Fruit fly (Drosophila melanogaster): ENCODE measurements around the gene CG42637.

The CG42637 gene

DNA sequence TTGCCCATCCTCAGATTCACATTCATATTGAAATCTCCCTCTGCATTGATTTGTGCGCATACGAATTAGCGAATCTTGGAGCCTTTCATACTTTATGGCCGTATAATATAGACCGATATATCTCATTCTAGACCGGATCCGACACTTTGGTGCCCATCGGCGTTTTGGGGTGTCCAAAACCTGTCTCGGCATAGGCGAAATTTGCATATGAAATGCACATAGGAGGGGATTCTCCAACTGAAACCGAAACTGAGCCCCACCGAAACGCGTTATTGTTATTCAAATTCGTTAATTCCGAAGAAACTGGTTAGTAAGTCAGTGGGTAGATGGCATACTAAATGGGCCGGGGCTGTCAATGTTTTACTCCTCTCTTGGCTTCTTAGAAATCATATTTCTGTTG lies 92.9 kb downstream of the CG42637 start (continued):
- no peak for TF ChIP-seq dysf (GFP tag; IDR thresholded peaks at IDR 0.05)
- no peak for TF ChIP-seq CG14965 (GFP tag; optimal IDR thresholded peaks at IDR 0.05; ENCODE audit: borderline replicate concordance)
- TF ChIP-seq Hmr (GFP tag; optimal IDR thresholded peaks at IDR 0.05): no peak
- no peak for TF ChIP-seq Lhr (GFP tag; optimal IDR thresholded peaks at IDR 0.05)
- peak; percentile 15 for TF ChIP-seq Med (GFP tag)
- no peak for TF ChIP-seq CG14667 (GFP tag; IDR thresholded peaks at IDR 0.05)
- TF ChIP-seq Blimp-1 (GFP tag; optimal IDR thresholded peaks at IDR 0.05): peak; percentile 82
- no peak for TF ChIP-seq Awh (GFP tag; IDR thresholded peaks at IDR 0.05)
- TF ChIP-seq phol (tag; optimal IDR thresholded peaks at IDR 0.05): no peak
- TF ChIP-seq Kr (GFP tag; optimal IDR thresholded peaks at IDR 0.05): no peak
- no peak for TF ChIP-seq CG10366 (GFP tag; IDR thresholded peaks at IDR 0.05)
- TF ChIP-seq CoRest (tag; optimal IDR thresholded peaks at IDR 0.05): no peak
- no peak for TF ChIP-seq chn (GFP tag; optimal IDR thresholded peaks at IDR 0.05)
- TF ChIP-seq nmo (GFP tag; optimal IDR thresholded peaks at IDR 0.05): no peak
- no peak for TF ChIP-seq ranshi (GFP tag; IDR thresholded peaks at IDR 0.05)
- TF ChIP-seq Dek (tag; optimal IDR thresholded peaks at IDR 0.05): no peak
- peak; percentile 3 for TF ChIP-seq kni (GFP tag; optimal IDR thresholded peaks at IDR 0.05)
- no peak for TF ChIP-seq Hand (GFP tag; optimal IDR thresholded peaks at IDR 0.05)
- no peak for TF ChIP-seq CG17612 (GFP tag; IDR thresholded peaks at IDR 0.05)
- TF ChIP-seq CG8388 (GFP tag; optimal IDR thresholded peaks at IDR 0.05): no peak
- peak; percentile 60 for TF ChIP-seq sd (tag; optimal IDR thresholded peaks at IDR 0.05)
- no peak for TF ChIP-seq CG18476 (GFP tag; optimal IDR thresholded peaks at IDR 0.05)
- no peak for TF ChIP-seq sr (GFP tag; IDR thresholded peaks at IDR 0.05)
- no peak for TF ChIP-seq CG9817 (tag; optimal IDR thresholded peaks at IDR 0.05)
- 0 out of 2 replicates have a peak, but pooled peaks have one; percentile 49 for TF ChIP-seq rib (GFP tag; IDR thresholded peaks at IDR 0.05)
- TF ChIP-seq cg (GFP tag; optimal IDR thresholded peaks at IDR 0.05): no peak
- TF ChIP-seq wek (GFP tag; optimal IDR thresholded peaks at IDR 0.05): no peak
- TF ChIP-seq hkb (optimal IDR thresholded peaks at IDR 0.05): no peak
- TF ChIP-seq hkb (GFP tag; IDR thresholded peaks at IDR 0.05): no peak
- TF ChIP-seq CG4854 (GFP tag; optimal IDR thresholded peaks at IDR 0.05): no peak
- no peak for TF ChIP-seq vfl (GFP tag; optimal IDR thresholded peaks at IDR 0.05)
- TF ChIP-seq sim (GFP tag; IDR thresholded peaks at IDR 0.05): no peak
- no peak for TF ChIP-seq gsb-n (tag; optimal IDR thresholded peaks at IDR 0.05)
- TF ChIP-seq CG6854 (GFP tag; optimal IDR thresholded peaks at IDR 0.05): no peak
- no peak for TF ChIP-seq gcm (GFP tag; optimal IDR thresholded peaks at IDR 0.05)
- no peak for TF ChIP-seq CG6683 (GFP tag; optimal IDR thresholded peaks at IDR 0.05)
- TF ChIP-seq otp (GFP tag; IDR thresholded peaks at IDR 0.05): no peak
- TF ChIP-seq her (GFP tag; optimal IDR thresholded peaks at IDR 0.05): no peak
- TF ChIP-seq aop (GFP tag; IDR thresholded peaks at IDR 0.05): no peak
- TF ChIP-seq CG12236 (GFP tag; optimal IDR thresholded peaks at IDR 0.05): no peak
- no peak for TF ChIP-seq NC2β (GFP tag; optimal IDR thresholded peaks at IDR 0.05)
- no peak for TF ChIP-seq dimm (GFP tag; IDR thresholded peaks at IDR 0.05)
- no peak for TF ChIP-seq Vsx1 (GFP tag; optimal IDR thresholded peaks at IDR 0.05)
- TF ChIP-seq CG8944 (GFP tag; optimal IDR thresholded peaks at IDR 0.05): no peak
- TF ChIP-seq dan (GFP tag; IDR thresholded peaks at IDR 0.05): no peak
- peak; percentile 63 for TF ChIP-seq CG12769 (tag; optimal IDR thresholded peaks at IDR 0.05)
- no peak for TF ChIP-seq CG7745 (tag; optimal IDR thresholded peaks at IDR 0.05)
- TF ChIP-seq D19B (GFP tag; optimal IDR thresholded peaks at IDR 0.05): no peak
- TF ChIP-seq CG13894 (tag; optimal IDR thresholded peaks at IDR 0.05): peak; percentile 95
- TF ChIP-seq dm (GFP tag; optimal IDR thresholded peaks at IDR 0.05): no peak
- no peak for TF ChIP-seq tap (tag; optimal IDR thresholded peaks at IDR 0.05)
- no peak for TF ChIP-seq Atf-2 (GFP tag; optimal IDR thresholded peaks at IDR 0.05)
